Worm (Caenorhabditis elegans) whole organism, L1 larva: ENCODE data around the gene K10B3.1.

Experiments used
- C16A3.4 ChIP-seq: fragments of 150-350 bp; optimal IDR thresholded peaks from 2 replicates; lab custom pipeline; 2014; ENCODE audit warnings: missing biosample characterization, missing genetic modification characterization
- C34B4.2 ChIP-seq: sonication (generic microtip); optimal IDR thresholded peaks from 2 replicates; lab custom pipeline; 2017; ENCODE audit warnings: mild to moderate bottlenecking, missing genetic modification characterization, missing compliant biosample characterization
- F16B12.6 ChIP-seq: fragments of 150-350 bp; optimal IDR thresholded peaks from 2 replicates; lab custom pipeline; 2014; ENCODE audit warnings: missing biosample characterization, missing genetic modification characterization
- Y116A8C.19 ChIP-seq: sonication (generic microtip); optimal IDR thresholded peaks from 2 replicates; lab custom pipeline; 2016; ENCODE audit warnings: missing compliant biosample characterization, missing genetic modification characterization, borderline replicate concordance
- aha-1 ChIP-seq: fragments of 150-350 bp; optimal IDR thresholded peaks from 2 replicates; lab custom pipeline; 2014; ENCODE audit warnings: missing biosample characterization, missing genetic modification characterization
- alr-1 ChIP-seq: fragments of 200-800 bp; sonication (Bioruptor generic); optimal IDR thresholded peaks from 2 replicates; lab custom pipeline; 2018; ENCODE audit warnings: borderline replicate concordance, mild to moderate bottlenecking, missing genetic modification characterization, missing compliant biosample characterization
- blmp-1 ChIP-seq: fragments of 150-350 bp; optimal IDR thresholded peaks from 2 replicates; lab custom pipeline; 2014; ENCODE audit warnings: missing biosample characterization, missing genetic modification characterization
- ceh-63 ChIP-seq: fragments of 200-800 bp; sonication (Bioruptor generic); optimal IDR thresholded peaks from 2 replicates; lab custom pipeline; 2018; ENCODE audit warnings: mild to moderate bottlenecking, missing genetic modification characterization, missing compliant biosample characterization
- ceh-8 ChIP-seq: fragments of 200-800 bp; sonication (Bioruptor generic); optimal IDR thresholded peaks from 2 replicates; lab custom pipeline; 2018; ENCODE audit warnings: mild to moderate bottlenecking, missing genetic modification characterization, moderate library complexity, missing compliant biosample characterization
- ceh-82 ChIP-seq, 3 experiments: fragments of 150-350 bp in 1 of 3; sonication (generic microtip) in 2 of 3; optimal IDR thresholded peaks; 2 replicates each; lab custom pipeline; 2014 to 2017; ENCODE audit warnings: missing biosample characterization in 3 of 3, missing genetic modification characterization in 3 of 3
- ceh-90 ChIP-seq: sonication (generic microtip); optimal IDR thresholded peaks from 2 replicates; lab custom pipeline; 2016; ENCODE audit warnings: missing genetic modification characterization, missing compliant biosample characterization
- dpl-1 ChIP-seq, 3 experiments: fragments of 150-350 bp in 2 of 3; sonication (generic microtip) in 1 of 3; optimal IDR thresholded peaks; 2 replicates each; lab custom pipeline; 2014 to 2017; ENCODE audit warnings: missing biosample characterization in 3 of 3, missing genetic modification characterization in 3 of 3, missing genetic modification reagents in 3 of 3
- dsc-1 ChIP-seq: sonication (generic microtip); optimal IDR thresholded peaks from 2 replicates; lab custom pipeline; 2016; ENCODE audit warnings: mild to moderate bottlenecking, missing genetic modification characterization, missing compliant biosample characterization
- egl-27 ChIP-seq, 2 experiments: fragments of 150-350 bp in 1 of 2; sonication (generic microtip); optimal IDR thresholded peaks; 3 replicates each; lab custom pipeline; 2017 to 2018; ENCODE audit warnings: missing biosample characterization in 2 of 2, missing genetic modification characterization in 2 of 2, missing genetic modification reagents in 2 of 2
- elt-2 ChIP-seq: sonication (generic microtip); optimal IDR thresholded peaks from 2 replicates; lab custom pipeline; 2016; ENCODE audit warnings: missing genetic modification characterization, mild to moderate bottlenecking, inconsistent platforms, missing compliant biosample characterization, missing genetic modification reagents
- elt-3 ChIP-seq, 6 experiments: fragments of 150-350 bp in 1 of 6; sonication (generic microtip); optimal IDR thresholded peaks; 2 replicates each; lab custom pipeline; 2017 to 2018; ENCODE audit warnings: missing biosample characterization in 6 of 6, missing genetic modification characterization in 6 of 6, inconsistent platforms in 1 of 6
- ets-5 ChIP-seq: fragments of 200-800 bp; sonication (Bioruptor generic); IDR thresholded peaks from 2 replicates; pipeline ENCODE4 v1.3.6; 2022; ENCODE audit warnings: missing genetic modification characterization, missing compliant biosample characterization
- fkh-10 ChIP-seq: sonication (generic microtip); optimal IDR thresholded peaks from 2 replicates; lab custom pipeline; 2017; ENCODE audit warnings: missing biosample characterization, missing genetic modification reagents, missing genetic modification characterization
- fkh-4 ChIP-seq: sonication (generic microtip); optimal IDR thresholded peaks from 2 replicates; lab custom pipeline; 2016; ENCODE audit warnings: missing compliant biosample characterization, missing genetic modification characterization, borderline replicate concordance
- hpl-2 ChIP-seq: fragments of 150-350 bp; optimal IDR thresholded peaks from 2 replicates; lab custom pipeline; 2014; ENCODE audit warnings: missing biosample characterization, missing genetic modification reagents, missing genetic modification characterization
- lin-15B ChIP-seq: fragments of 150-350 bp; sonication (generic microtip); optimal IDR thresholded peaks from 3 replicates; lab custom pipeline; 2014; ENCODE audit warnings: missing biosample characterization, missing genetic modification characterization
- lin-35 ChIP-seq, 2 experiments: fragments of 150-350 bp; optimal IDR thresholded peaks; 2 replicates each; lab custom pipeline; 2014; ENCODE audit warnings: missing biosample characterization in 2 of 2, missing genetic modification characterization in 2 of 2, missing genetic modification reagents in 2 of 2
- lin-39 ChIP-seq: fragments of 150-350 bp; optimal IDR thresholded peaks from 2 replicates; lab custom pipeline; 2014; ENCODE audit warnings: missing biosample characterization, missing genetic modification reagents, missing genetic modification characterization
- lir-3 ChIP-seq: sonication (generic microtip); optimal IDR thresholded peaks from 2 replicates; lab custom pipeline; 2016; ENCODE audit warnings: mild to moderate bottlenecking, missing genetic modification characterization, moderate library complexity, missing compliant biosample characterization; ENCODE audit not compliant: poor library complexity
- lsy-2 ChIP-seq, 2 experiments: fragments of 150-350 bp; optimal IDR thresholded peaks; 2 replicates each; lab custom pipeline; 2014; ENCODE audit warnings: missing biosample characterization in 2 of 2, missing genetic modification characterization in 2 of 2
- mab-9 ChIP-seq: fragments of 200-800 bp; sonication (Bioruptor generic); IDR thresholded peaks from 2 replicates; pipeline ENCODE4 v1.3.6; 2022; ENCODE audit warnings: missing genetic modification reagents, missing genetic modification characterization, missing compliant biosample characterization
- mep-1 ChIP-seq: fragments of 150-350 bp; optimal IDR thresholded peaks from 2 replicates; lab custom pipeline; 2014; ENCODE audit warnings: missing biosample characterization, missing genetic modification characterization
- nhr-11 ChIP-seq: fragments of 150-350 bp; optimal IDR thresholded peaks from 2 replicates; lab custom pipeline; 2014; ENCODE audit warnings: missing biosample characterization, missing genetic modification characterization
- nhr-12 ChIP-seq: sonication (generic microtip); optimal IDR thresholded peaks from 2 replicates; lab custom pipeline; 2017; ENCODE audit warnings: missing biosample characterization, missing genetic modification characterization
- nhr-19 ChIP-seq: fragments of 200-800 bp; sonication (Bioruptor generic); conservative IDR thresholded peaks from 2 replicates; pipeline ENCODE4 v1.3.6; 2022; ENCODE audit warnings: missing genetic modification characterization, missing compliant biosample characterization
- nhr-28 ChIP-seq: fragments of 150-350 bp; optimal IDR thresholded peaks from 2 replicates; lab custom pipeline; 2014; ENCODE audit warnings: missing biosample characterization, missing genetic modification characterization
- nhr-71 ChIP-seq: sonication (generic microtip); optimal IDR thresholded peaks from 2 replicates; lab custom pipeline; 2016; ENCODE audit warnings: mild to moderate bottlenecking, missing genetic modification characterization, moderate library complexity, missing compliant biosample characterization
- nhr-76 ChIP-seq: sonication (generic microtip); optimal IDR thresholded peaks from 2 replicates; lab custom pipeline; 2017; ENCODE audit warnings: missing biosample characterization, missing genetic modification characterization
- nhr-77 ChIP-seq: fragments of 150-350 bp; optimal IDR thresholded peaks from 2 replicates; lab custom pipeline; 2014; ENCODE audit warnings: missing biosample characterization, missing genetic modification characterization
- nhr-85 ChIP-seq: sonication (generic microtip); peaks from one replicate; lab custom pipeline; 2016; ENCODE audit warnings: missing genetic modification characterization, inconsistent platforms, missing compliant biosample characterization
- nhr-90 ChIP-seq: sonication (generic microtip); optimal IDR thresholded peaks from 2 replicates; lab custom pipeline; 2016; ENCODE audit warnings: mild to moderate bottlenecking, missing genetic modification characterization, missing compliant biosample characterization; ENCODE audit not compliant: poor library complexity
- pag-3 ChIP-seq: sonication (generic microtip); optimal IDR thresholded peaks from 2 replicates; lab custom pipeline; 2017; ENCODE audit warnings: missing genetic modification characterization, mild to moderate bottlenecking, missing compliant biosample characterization, antibody characterized with exemption, borderline replicate concordance; ENCODE audit not compliant: insufficient read depth
- rnt-1 ChIP-seq: sonication (generic microtip); optimal IDR thresholded peaks from 2 replicates; lab custom pipeline; 2016; ENCODE audit warnings: mild to moderate bottlenecking, missing genetic modification characterization, moderate library complexity, missing compliant biosample characterization
- skn-1 ChIP-seq: fragments of 150-350 bp; optimal IDR thresholded peaks from 2 replicates; lab custom pipeline; 2014; ENCODE audit warnings: missing biosample characterization, missing genetic modification characterization
- swsn-7 ChIP-seq: sonication (generic microtip); optimal IDR thresholded peaks from 2 replicates; lab custom pipeline; 2016; ENCODE audit warnings: missing genetic modification characterization, missing compliant biosample characterization
- tlp-1 ChIP-seq: fragments of 150-350 bp; optimal IDR thresholded peaks from 2 replicates; lab custom pipeline; 2014; ENCODE audit warnings: missing biosample characterization, missing genetic modification characterization
- unc-30 ChIP-seq: sonication (generic microtip); optimal IDR thresholded peaks from 2 replicates; lab custom pipeline; 2017; ENCODE audit warnings: missing biosample characterization, missing genetic modification characterization
- unc-62 ChIP-seq: fragments of 150-350 bp; optimal IDR thresholded peaks from 2 replicates; lab custom pipeline; 2014; ENCODE audit warnings: missing biosample characterization, missing genetic modification reagents, missing genetic modification characterization
- unc-98 ChIP-seq: fragments of 200-800 bp; sonication (Bioruptor generic); IDR thresholded peaks from 2 replicates; pipeline ENCODE4 v1.3.6; 2022; ENCODE audit warnings: missing genetic modification characterization, missing compliant biosample characterization
- vab-15 ChIP-seq: sonication (generic microtip); optimal IDR thresholded peaks from 2 replicates; lab custom pipeline; 2017; ENCODE audit warnings: missing genotype, mild to moderate bottlenecking, missing genetic modification characterization, missing compliant biosample characterization
- xbp-1 ChIP-seq: sonication (generic microtip); optimal IDR thresholded peaks from 2 replicates; lab custom pipeline; 2016; ENCODE audit warnings: missing genetic modification characterization, missing compliant biosample characterization
- zip-4 ChIP-seq: fragments of 200-800 bp; sonication (Bioruptor generic); optimal IDR thresholded peaks from 2 replicates; lab custom pipeline; 2018; ENCODE audit warnings: mild to moderate bottlenecking, missing genetic modification characterization, moderate library complexity, missing compliant biosample characterization
- ztf-11 ChIP-seq, 2 experiments: sonication (generic microtip); optimal IDR thresholded peaks; 2 replicates each; lab custom pipeline; 2016 to 2017; ENCODE audit warnings: missing genetic modification characterization in 2 of 2, missing biosample characterization in 1 of 2, missing compliant biosample characterization in 1 of 2

The K10B3.1 gene

ce11 chrX:3156062-3156791 is 20.9 kb downstream of the K10B3.1 start:
- TF ChIP-seq ceh-90 (tag; lab: Kevin White, UChicago) (no peak), nhr-90 (tag; lab: Kevin White, UChicago) (no peak), nhr-76 (no peak), mep-1 (tag; lab: Kevin White, UChicago) (peak; percentile 37), elt-2 (no peak), aha-1 (tag; lab: Kevin White, UChicago) (no peak), nhr-85 (tag; lab: Kevin White, UChicago) (peak; percentile 62), blmp-1 (peak; percentile 17)

ce11 chrX:3159542-3159941 is 24.3 kb downstream of the K10B3.1 start, which contains the start of gene gcc-1:
Gene gcc-1 (plus strand): TSS chrX:3159940.
- TF ChIP-seq lir-3 (tag; lab: Kevin White, UChicago) (no peak), nhr-71 (peak; percentile 63), C16A3.4 (peak; percentile 49), elt-3 (tag; optimal IDR thresholded peaks at IDR 0.05; lab: Kevin White, UChicago) (peak in 1 of 6 experiments; percentile 56), ceh-90 (tag; lab: Kevin White, UChicago) (no peak), unc-98 (GFP tag; lab: Robert Waterston, UW) (no peak), nhr-12 (no peak), hpl-2 (no peak), dpl-1 (GFP tag; optimal IDR thresholded peaks at IDR 0.05; lab: Kevin White, UChicago) (peak in 2 of 3 experiments; percentile 23 to 31), pag-3 (peak; percentile 13), ceh-63 (no peak), nhr-11 (tag; lab: Kevin White, UChicago) (no peak), alr-1 (tag; lab: Kevin White, UChicago) (no peak), ceh-8 (GFP tag; lab: Kevin White, UChicago) (no peak), blmp-1 (peak; percentile 75), nhr-77 (peak; percentile 2), nhr-90 (tag; lab: Kevin White, UChicago) (peak; percentile 55), egl-27 (tag; optimal IDR thresholded peaks at IDR 0.05; lab: Kevin White, UChicago) (no peak), ztf-11 (tag; optimal IDR thresholded peaks at IDR 0.05; lab: Kevin White, UChicago) (no peak), lin-15B (tag; lab: Kevin White, UChicago) (no peak), C34B4.2 (tag; lab: Kevin White, UChicago) (no peak), swsn-7 (tag; lab: Kevin White, UChicago) (peak; percentile 46), Y116A8C.19 (tag; lab: Kevin White, UChicago) (no peak), nhr-76 (no peak), mab-9 (GFP tag; lab: Robert Waterston, UW) (no peak), skn-1 (tag; lab: Kevin White, UChicago) (no peak), fkh-10 (no peak), F16B12.6 (tag; lab: Kevin White, UChicago) (no peak), ceh-82 (tag; optimal IDR thresholded peaks at IDR 0.05; lab: Kevin White, UChicago) (peak in 2 of 3 experiments; percentile 16 to 31), lin-35 (GFP tag; optimal IDR thresholded peaks at IDR 0.05; lab: Kevin White, UChicago) (peak; percentile 11 to 63), zip-4 (GFP tag; lab: Kevin White, UChicago) (no peak), unc-62 (no peak), unc-30 (no peak), xbp-1 (tag; lab: Kevin White, UChicago) (peak; percentile 43), tlp-1 (tag; lab: Kevin White, UChicago) (no peak), lsy-2 (tag; optimal IDR thresholded peaks at IDR 0.05; lab: Kevin White, UChicago) (peak; percentile 5 to 59), dsc-1 (tag; lab: Kevin White, UChicago) (peak; percentile 10), vab-15 (tag; lab: Kevin White, UChicago) (no peak), lin-39 (tag; lab: Kevin White, UChicago) (no peak), rnt-1 (no peak), ets-5 (no peak), nhr-19 (GFP tag; lab: Robert Waterston, UW) (peak; percentile 42; the same call in 1 of the 2 replicates), nhr-28 (tag; lab: Kevin White, UChicago) (no peak), fkh-4 (tag; lab: Kevin White, UChicago) (no peak)
